Worm (Caenorhabditis elegans): Measurements from ENCODE around the gene ugt-38.

ugt-38 gene

ce11 chrV:7153046-7153445, 5.8 kb upstream of the ugt-38 start, which contains the start of gene fat-7:
fat-7 (minus strand) TSS chrV:7153146.
- TF ChIP-seq unc-62 (GFP tag; optimal IDR thresholded peaks at IDR 0.05) = no peak

ce11 chrV:7150570-7150969, 3.3 kb upstream of the ugt-38 start, which contains the start of gene F10D2.8:
F10D2.8 (minus strand) TSS chrV:7150714.
- no peak for TF ChIP-seq unc-62 (GFP tag; optimal IDR thresholded peaks at IDR 0.05)

DNA sequence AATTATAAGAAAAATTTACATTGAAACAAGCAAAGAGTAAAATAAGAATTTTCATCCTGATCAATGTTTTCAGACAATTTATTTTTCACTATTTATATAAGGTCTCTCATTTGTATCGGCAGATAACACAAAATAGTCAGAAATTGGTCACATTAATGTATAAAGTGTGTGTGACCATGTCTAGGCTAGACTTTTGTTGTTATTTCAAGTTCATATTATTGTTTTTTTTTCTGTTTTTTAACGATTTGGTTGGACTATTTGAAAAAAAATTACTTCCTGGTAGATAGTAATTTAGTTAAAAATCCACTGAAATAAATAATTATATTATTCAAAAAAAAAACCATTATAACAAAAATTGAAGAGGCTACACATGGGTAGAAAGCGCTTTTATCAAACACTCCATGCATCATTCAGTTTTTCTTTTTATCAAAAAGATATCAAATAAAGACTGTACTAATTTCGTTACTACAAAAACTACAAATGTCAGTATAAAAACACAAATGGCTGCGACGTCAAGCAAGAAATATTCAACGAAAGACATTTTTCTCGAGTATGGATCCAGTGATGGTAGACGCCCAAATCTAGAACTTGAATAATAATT, 1.9 kb downstream of the ugt-38 start, which contains the start of gene ugt-37:
Gene ugt-37, minus strand, starts transcription at position 69 of the 601 bp plus-strand sequence.
- no peak for TF ChIP-seq unc-62 (GFP tag; optimal IDR thresholded peaks at IDR 0.05)

DNA sequence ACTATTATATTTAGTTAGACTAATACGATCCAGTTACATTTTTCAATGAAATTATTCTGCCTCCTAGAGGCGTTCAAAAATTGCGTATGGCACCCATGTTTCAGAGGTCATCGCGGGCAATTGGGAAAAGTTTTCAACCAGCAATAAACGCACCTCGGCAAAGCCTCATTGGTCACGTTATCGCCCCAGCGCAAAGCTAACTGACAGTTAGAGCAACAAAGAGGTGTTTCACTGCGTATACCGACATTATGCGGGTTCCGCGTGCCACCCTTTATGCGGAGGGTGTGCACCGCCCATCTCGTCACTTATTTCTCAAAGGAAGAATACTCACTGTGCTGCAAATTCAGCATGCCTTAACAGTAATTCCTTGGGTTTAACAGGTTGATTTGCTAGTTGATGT, 4.6 kb downstream of the ugt-38 start:
- TF ChIP-seq unc-62 (GFP tag; optimal IDR thresholded peaks at IDR 0.05) = no peak

- TF ChIP-seq unc-62 (GFP tag; optimal IDR thresholded peaks at IDR 0.05) = no peak
These were observed 5.4 kb downstream of the ugt-38 start, which contains the start of gene ugt-40 for ce11 chrV:7141864-7142263. ugt-40 (minus strand) TSS chrV:7141964.

DNA sequence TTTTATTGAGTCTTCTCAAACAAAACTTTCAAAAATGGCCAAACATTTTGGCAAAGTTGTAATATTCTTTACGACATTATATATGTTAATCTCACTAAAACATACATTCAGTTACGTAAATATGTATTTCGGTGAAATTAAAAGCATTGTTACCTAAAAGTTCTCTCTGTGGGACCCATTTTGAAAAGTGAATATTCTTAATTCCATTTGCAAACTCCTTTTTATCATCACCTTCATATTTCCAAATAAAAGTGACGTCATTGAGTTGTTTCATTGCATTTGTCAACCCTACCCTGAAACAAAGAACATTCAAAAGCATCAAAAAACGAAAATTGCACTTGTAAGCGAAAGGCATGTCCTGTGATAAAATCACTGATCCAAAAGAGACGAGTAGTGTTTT, 6.9 kb downstream of the ugt-38 start:
- no peak for TF ChIP-seq unc-62 (GFP tag; optimal IDR thresholded peaks at IDR 0.05)

ce11 chrV:7138320-7138719, 8.9 kb downstream of the ugt-38 start, which contains the start of gene str-112:
str-112 (minus strand) TSS chrV:7138420.
- no peak for TF ChIP-seq unc-62 (GFP tag; optimal IDR thresholded peaks at IDR 0.05)

DNA sequence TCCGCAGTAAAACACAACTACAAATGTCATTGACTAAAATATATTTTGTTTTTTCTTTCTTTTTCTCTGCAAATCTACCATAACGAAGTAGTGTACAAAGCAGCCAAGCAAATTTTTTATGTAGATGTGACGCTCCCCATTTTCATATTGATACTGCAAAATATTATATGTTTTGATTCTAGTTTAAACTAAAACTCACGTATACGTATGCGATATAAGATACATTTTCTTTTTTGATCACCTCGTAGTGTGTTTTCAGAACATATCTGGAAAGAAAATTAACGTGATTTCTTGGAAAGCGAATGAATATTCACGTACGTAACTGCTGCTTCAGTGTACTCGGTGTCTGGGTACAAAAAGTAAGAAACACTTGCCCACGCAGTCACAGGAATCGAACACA, 10.4 kb downstream of the ugt-38 start:
- TF ChIP-seq unc-62 (GFP tag; optimal IDR thresholded peaks at IDR 0.05) = no peak

DNA sequence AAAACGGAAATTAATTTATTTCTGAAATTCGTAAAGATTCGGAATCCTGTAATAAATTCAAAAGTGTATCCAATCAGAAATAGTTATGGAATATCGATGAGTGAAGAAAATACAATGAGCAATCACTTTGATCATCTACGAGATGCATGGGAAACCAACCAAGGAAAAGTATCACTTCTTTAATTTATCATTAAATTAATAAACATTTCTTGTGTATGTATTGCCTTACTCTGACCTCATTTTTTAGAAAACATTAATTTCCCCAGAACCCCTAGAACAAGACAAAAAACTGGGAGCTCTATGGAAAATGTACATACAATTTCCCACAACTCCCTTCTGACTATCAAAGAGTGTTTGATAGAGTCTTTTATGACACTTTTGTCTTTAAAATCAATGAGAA, 13.3 kb downstream of the ugt-38 start, which contains the start of gene F10D2.16:
Gene F10D2.16, plus strand, starts transcription at position 301 of the 400 bp plus-strand sequence.
- no peak for TF ChIP-seq unc-62 (GFP tag; optimal IDR thresholded peaks at IDR 0.05)

DNA sequence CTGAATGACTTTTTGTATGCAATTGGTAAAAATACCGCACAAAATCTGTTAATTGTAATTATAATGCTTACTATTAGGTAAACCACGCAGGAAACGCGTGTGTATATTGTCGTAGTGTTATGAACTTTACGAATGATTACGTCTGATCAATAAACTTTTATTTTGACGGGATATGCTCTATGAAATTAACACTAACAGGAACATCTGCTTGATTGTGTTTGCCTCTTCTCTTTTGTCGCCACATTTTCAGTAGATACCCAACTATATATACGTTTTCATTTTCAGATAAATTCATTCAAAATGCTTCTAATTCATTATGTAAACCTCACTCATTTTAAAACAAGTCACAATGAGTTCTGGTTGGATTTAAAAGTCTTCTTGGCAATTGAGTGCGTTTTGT, 15.0 kb downstream of the ugt-38 start, which contains the start of gene sre-10:
Gene sre-10, plus strand, starts transcription at position 301 of the 400 bp plus-strand sequence.
- TF ChIP-seq unc-62 (GFP tag; optimal IDR thresholded peaks at IDR 0.05) = no peak

- TF ChIP-seq unc-62 (GFP tag; optimal IDR thresholded peaks at IDR 0.05) = no peak
These were observed 16.3 kb downstream of the ugt-38 start, which contains the start of gene srx-36 for ce11 chrV:7130974-7131373. srx-36 (minus strand) TSS chrV:7131074.

DNA sequence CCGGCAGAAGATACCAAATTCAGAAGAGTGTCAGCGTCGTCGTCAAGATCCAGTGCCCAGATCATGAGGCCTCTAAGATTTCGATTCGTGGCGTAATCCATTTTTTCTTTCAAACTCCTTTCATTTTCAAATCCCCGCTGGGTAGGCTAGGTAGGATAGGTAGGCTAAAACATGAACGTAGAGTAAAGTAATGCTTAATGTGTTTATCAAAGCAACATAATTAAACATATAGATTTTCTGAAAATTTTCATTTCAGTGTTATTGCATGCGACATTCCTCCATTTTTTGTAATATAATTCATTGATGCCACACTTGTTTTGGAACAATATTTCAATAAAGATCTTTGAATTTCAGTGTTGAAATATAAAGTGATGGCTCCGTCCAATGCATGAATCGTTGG, 17.8 kb downstream of the ugt-38 start, which contains the start of gene T01C4.8:
Gene T01C4.8, minus strand, starts transcription at position 101 of the 400 bp plus-strand sequence.
- no peak for TF ChIP-seq unc-62 (GFP tag; optimal IDR thresholded peaks at IDR 0.05)

DNA sequence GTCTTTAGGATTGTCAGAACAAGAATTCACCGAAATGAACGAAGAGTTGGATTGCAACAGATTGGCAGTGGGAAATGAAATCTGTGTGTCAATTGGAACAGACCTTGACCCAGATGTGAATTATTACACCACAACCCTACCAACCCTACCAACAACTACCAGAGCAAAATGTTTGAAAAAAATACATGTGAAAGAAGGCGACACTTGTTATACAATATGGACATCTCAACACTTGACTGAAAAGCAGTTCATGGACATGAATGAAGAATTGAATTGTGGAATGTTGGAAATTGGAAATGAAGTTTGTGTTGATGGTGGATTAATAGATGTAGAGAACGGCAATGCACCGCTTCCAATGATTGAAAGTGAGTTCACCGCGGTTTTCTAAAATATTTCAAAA, 23.3 kb downstream of the ugt-38 start:
- TF ChIP-seq unc-62 (GFP tag; optimal IDR thresholded peaks at IDR 0.05) = no peak

- TF ChIP-seq unc-62 (GFP tag; optimal IDR thresholded peaks at IDR 0.05) = no peak
These were observed 24.0 kb downstream of the ugt-38 start, which contains the start of gene lmd-5 for ce11 chrV:7123188-7123708. lmd-5 (plus strand) TSS chrV:7123658.

DNA sequence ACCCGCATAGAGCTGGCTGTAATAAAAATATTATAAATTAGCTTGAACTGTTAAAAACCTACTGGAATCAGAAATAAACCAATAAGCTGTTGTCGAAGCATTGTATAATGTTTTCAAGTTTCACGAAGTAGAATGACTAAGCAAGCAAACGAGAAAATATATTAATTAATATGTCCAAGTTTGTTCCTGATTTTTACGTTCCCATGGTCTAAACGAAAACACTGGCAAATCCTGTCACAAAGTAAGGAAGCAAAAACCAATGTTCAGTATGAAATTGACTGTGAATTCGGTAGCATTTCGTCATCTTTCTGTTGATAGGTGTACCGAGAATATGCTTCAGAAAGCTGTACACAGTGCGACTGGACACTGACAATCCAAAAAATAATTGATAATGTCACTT, 27.1 kb downstream of the ugt-38 start, which contains the start of gene srx-34:
Gene srx-34, minus strand, starts transcription at position 101 of the 400 bp plus-strand sequence.
- TF ChIP-seq unc-62 (GFP tag; optimal IDR thresholded peaks at IDR 0.05) = no peak

DNA sequence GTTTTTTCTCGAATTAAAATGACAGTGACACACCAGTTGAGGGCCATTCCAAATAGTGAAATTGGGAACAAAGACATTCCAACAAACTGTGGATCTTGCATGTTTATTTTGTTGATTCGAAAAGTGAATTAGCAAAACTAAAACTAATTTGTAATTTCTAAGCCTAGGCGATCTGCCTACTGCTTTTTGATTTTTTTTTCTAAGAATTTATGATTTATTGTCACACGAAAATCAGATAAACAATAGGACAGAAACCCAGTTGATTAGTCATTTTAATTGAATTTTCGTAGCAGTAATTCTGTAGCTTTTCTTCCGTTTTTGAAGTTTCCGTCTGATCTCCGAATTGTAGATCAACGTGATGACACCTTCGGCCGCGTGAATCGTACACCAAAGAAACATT, 28.5 kb downstream of the ugt-38 start, which contains the start of gene srx-33:
Gene srx-33, minus strand, starts transcription at position 101 of the 400 bp plus-strand sequence.
- no peak for TF ChIP-seq unc-62 (GFP tag; optimal IDR thresholded peaks at IDR 0.05)

DNA sequence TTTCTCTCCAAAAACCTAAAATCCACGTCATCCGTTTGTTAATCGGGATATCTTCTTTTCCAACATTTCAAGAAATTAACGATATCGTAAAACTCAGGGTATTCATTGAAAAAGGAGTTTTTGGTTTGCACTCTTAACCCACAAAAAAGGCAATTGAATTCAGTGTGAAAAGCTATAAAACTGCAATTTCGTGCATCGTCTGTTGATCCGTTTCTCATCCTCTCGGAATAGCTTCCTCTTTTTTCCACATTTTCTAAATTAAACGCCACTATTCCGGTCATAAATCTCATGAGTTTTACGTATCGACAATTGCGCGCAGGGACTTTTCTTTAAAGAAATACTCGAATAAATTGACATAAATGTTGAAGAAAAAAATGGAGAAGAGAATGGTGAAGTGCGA, 35.0 kb downstream of the ugt-38 start:
- no peak for TF ChIP-seq unc-62 (GFP tag; optimal IDR thresholded peaks at IDR 0.05)
